Fruit fly (Drosophila melanogaster) whole organism, embryonic: ENCODE measurements around the gene Sap30.

Experiments used
- Abd-B ChIP-seq: fragments of 200-800 bp; sonication (Bioruptor generic); optimal IDR thresholded peaks from 2 replicates; lab custom pipeline; 2018; ENCODE audit warnings: missing biosample characterization, mild to moderate bottlenecking, missing genetic modification characterization, moderate library complexity
- Atf6 ChIP-seq: fragments of 200-800 bp; sonication (Bioruptor generic); IDR thresholded peaks from 2 replicates; pipeline ENCODE4 v1.3.6; 2022; ENCODE audit warnings: missing biosample characterization, missing genetic modification characterization
- Bgb ChIP-seq: fragments of 200-800 bp; sonication (Bioruptor generic); IDR thresholded peaks from 2 replicates; pipeline ENCODE4 v1.3.6; 2022; ENCODE audit warnings: missing biosample characterization, missing genetic modification characterization; ENCODE audit not compliant: partially characterized antibody
- C15 ChIP-seq: fragments of 200-800 bp; sonication (Bioruptor generic); IDR thresholded peaks from 3 replicates; pipeline ENCODE4 v1.3.6; 2022; ENCODE audit warnings: missing biosample characterization, missing genetic modification characterization
- CG10959 ChIP-seq: fragments of 200-800 bp; sonication (Bioruptor generic); IDR thresholded peaks from 2 replicates; pipeline ENCODE4 v1.3.6; 2022; ENCODE audit warnings: missing biosample characterization, missing genetic modification characterization
- CG11085 ChIP-seq: fragments of 200-800 bp; sonication (Bioruptor generic); IDR thresholded peaks from 2 replicates; pipeline ENCODE4 v1.3.6; 2022; ENCODE audit warnings: missing biosample characterization, missing genetic modification characterization
- CG11247 ChIP-seq: fragments of 200-800 bp; sonication (Bioruptor generic); IDR thresholded peaks from 2 replicates; pipeline ENCODE4 v1.3.6; 2022; ENCODE audit warnings: missing biosample characterization, missing genetic modification characterization
- CG11696 ChIP-seq: fragments of 200-800 bp; sonication (Bioruptor generic); IDR thresholded peaks from 2 replicates; pipeline ENCODE4 v1.3.6; 2022; ENCODE audit warnings: missing biosample characterization, missing genetic modification characterization
- CG12391 ChIP-seq: fragments of 200-800 bp; sonication (Bioruptor generic); optimal IDR thresholded peaks from 3 replicates; lab custom pipeline; 2018; ENCODE audit warnings: missing biosample characterization, mild to moderate bottlenecking, missing genetic modification characterization, moderate library complexity
- CG13894 ChIP-seq: fragments of 200-800 bp; sonication (Bioruptor generic); optimal IDR thresholded peaks from 3 replicates; lab custom pipeline; 2018; ENCODE audit warnings: missing biosample characterization, mild to moderate bottlenecking, missing genetic modification characterization, moderate library complexity
- CG15073 ChIP-seq: fragments of 200-800 bp; sonication (Bioruptor generic); optimal IDR thresholded peaks from 2 replicates; lab custom pipeline; 2016; ENCODE audit warnings: missing biosample characterization, missing genetic modification characterization
- CG17328 ChIP-seq: fragments of 200-800 bp; sonication (Bioruptor generic); IDR thresholded peaks from 2 replicates; pipeline ENCODE4 v1.3.6; 2022; ENCODE audit warnings: missing biosample characterization, missing genetic modification characterization
- CG17361 ChIP-seq: fragments of 200-800 bp; sonication (Bioruptor generic); IDR thresholded peaks from 3 replicates; pipeline ENCODE4 v1.3.6; 2022; ENCODE audit warnings: missing biosample characterization, missing genetic modification characterization
- CG2129 ChIP-seq: fragments of 200-800 bp; sonication (Bioruptor generic); IDR thresholded peaks from 2 replicates; pipeline ENCODE4 v1.3.6; 2022; ENCODE audit warnings: missing biosample characterization, missing genetic modification characterization; ENCODE audit not compliant: partially characterized antibody
- CG3407 ChIP-seq: fragments of 200-800 bp; sonication (Bioruptor generic); optimal IDR thresholded peaks from 2 replicates; lab custom pipeline; 2018; ENCODE audit warnings: missing biosample characterization, mild to moderate bottlenecking, missing genetic modification characterization
- CG34376 ChIP-seq: fragments of 200-800 bp; sonication (Bioruptor generic); optimal IDR thresholded peaks from 2 replicates; lab custom pipeline; 2018; ENCODE audit warnings: missing biosample characterization, mild to moderate bottlenecking, missing genetic modification characterization
- CG3726 ChIP-seq: fragments of 200-800 bp; sonication (Bioruptor generic); IDR thresholded peaks from 3 replicates; pipeline ENCODE4, ENCODE4 v1.3.6; 2022; ENCODE audit warnings: missing biosample characterization, missing genetic modification characterization
- CG6854 ChIP-seq: fragments of 200-800 bp; sonication (Bioruptor generic); optimal IDR thresholded peaks from 3 replicates; lab custom pipeline; 2017; ENCODE audit warnings: missing biosample characterization, mild to moderate bottlenecking, missing genetic modification characterization
- CG7271 ChIP-seq: fragments of 200-800 bp; sonication (Bioruptor generic); optimal IDR thresholded peaks from 2 replicates; lab custom pipeline; 2018; ENCODE audit warnings: missing biosample characterization, mild to moderate bottlenecking, missing genetic modification characterization, moderate library complexity
- CG9215 ChIP-seq: fragments of 200-800 bp; sonication (Bioruptor generic); IDR thresholded peaks from 2 replicates; pipeline ENCODE4 v1.3.6; 2022; ENCODE audit warnings: missing biosample characterization, missing genetic modification characterization
- CG9609 ChIP-seq: fragments of 200-800 bp; sonication (Bioruptor generic); optimal IDR thresholded peaks from 3 replicates; lab custom pipeline; 2016; ENCODE audit warnings: missing biosample characterization, missing genetic modification characterization
- D ChIP-seq, 2 experiments: fragments of 200-800 bp in 1 of 2; fragments of >200 bp in 1 of 2; sonication (Bioruptor generic) in 1 of 2; optimal IDR thresholded peaks; 2 replicates in 1 of 2; 3 replicates in 1 of 2; lab custom pipeline; 2017; ENCODE audit warnings: mild to moderate bottlenecking in 1 of 2, missing biosample characterization in 1 of 2, missing genetic modification characterization in 1 of 2, missing genetic modification reagents in 1 of 2
- Dbx ChIP-seq: fragments of 200-800 bp; sonication (Bioruptor generic); IDR thresholded peaks from 3 replicates; pipeline ENCODE4 v1.3.6; 2022; ENCODE audit warnings: missing biosample characterization, missing genetic modification characterization
- Dip2 ChIP-seq: fragments of 200-800 bp; sonication (Bioruptor generic); IDR thresholded peaks from 2 replicates; pipeline ENCODE4 v1.3.6; 2022; ENCODE audit warnings: missing biosample characterization, missing genetic modification characterization
- ERR ChIP-seq: fragments of 200-800 bp; sonication (Bioruptor generic); optimal IDR thresholded peaks from 2 replicates; lab custom pipeline; 2016; ENCODE audit warnings: missing biosample characterization, missing genetic modification characterization
- Ets65A ChIP-seq: fragments of 200-800 bp; sonication (Bioruptor generic); peaks from one replicate; lab custom pipeline; 2016; ENCODE audit warnings: missing biosample characterization, missing genetic modification characterization
- Ets97D ChIP-seq: fragments of 200-800 bp; sonication (Bioruptor generic); optimal IDR thresholded peaks from 3 replicates; lab custom pipeline; 2016; ENCODE audit warnings: missing biosample characterization, missing genetic modification characterization
- Hr51 ChIP-seq, 2 experiments: fragments of 200-800 bp; sonication (Bioruptor generic); optimal IDR thresholded peaks; 2 replicates in 1 of 2; 3 replicates in 1 of 2; lab custom pipeline; 2016 to 2018; ENCODE audit warnings: missing biosample characterization in 2 of 2, missing genetic modification characterization in 2 of 2, mild to moderate bottlenecking in 1 of 2, moderate library complexity in 1 of 2
- Hr78 ChIP-seq, 2 experiments: fragments of 200-800 bp in 1 of 2; fragments of >200 bp in 1 of 2; sonication (Bioruptor generic) in 1 of 2; optimal IDR thresholded peaks; 2 replicates each; lab custom pipeline; 2017 to 2019; ENCODE audit warnings: missing biosample characterization in 2 of 2, missing genetic modification characterization in 2 of 2, mild to moderate bottlenecking in 1 of 2, moderate library complexity in 1 of 2
- Kr ChIP-seq: fragments of 200-800 bp; sonication (Bioruptor generic); optimal IDR thresholded peaks from 2 replicates; lab custom pipeline; 2017; ENCODE audit warnings: missing biosample characterization, mild to moderate bottlenecking, missing genetic modification characterization
- Nf-YA ChIP-seq: fragments of 200-800 bp; sonication (Bioruptor generic); IDR thresholded peaks from 2 replicates; pipeline ENCODE4 v1.3.6; 2022; ENCODE audit warnings: missing biosample characterization, missing genetic modification characterization
- Oaz ChIP-seq: fragments of 200-800 bp; sonication (Bioruptor generic); IDR thresholded peaks from 2 replicates; pipeline ENCODE4 v1.3.6; 2022; ENCODE audit warnings: missing biosample characterization, missing genetic modification characterization
- Ssrp ChIP-seq: fragments of 200-800 bp; sonication (Bioruptor generic); optimal IDR thresholded peaks from 2 replicates; lab custom pipeline; 2018; ENCODE audit warnings: missing biosample characterization, mild to moderate bottlenecking, missing genetic modification characterization, moderate library complexity
- Vsx1 ChIP-seq: fragments of 200-800 bp; sonication (Bioruptor generic); optimal IDR thresholded peaks from 2 replicates; lab custom pipeline; 2017; ENCODE audit warnings: missing biosample characterization, mild to moderate bottlenecking, missing genetic modification characterization, missing genetic modification reagents
- amos ChIP-seq: fragments of 200-800 bp; sonication (Bioruptor generic); IDR thresholded peaks from 2 replicates; pipeline ENCODE4 v1.3.6; 2022; ENCODE audit warnings: missing biosample characterization, missing genetic modification characterization; ENCODE audit not compliant: partially characterized antibody
- ase ChIP-seq: fragments of 200-800 bp; sonication (Bioruptor generic); IDR thresholded peaks from 3 replicates; pipeline ENCODE4 v1.3.6; 2022; ENCODE audit warnings: missing biosample characterization, missing genetic modification characterization
- az2 ChIP-seq: fragments of 200-800 bp; sonication (Bioruptor generic); optimal IDR thresholded peaks from 3 replicates; lab custom pipeline; 2016; ENCODE audit warnings: missing biosample characterization, missing genetic modification characterization
- crp ChIP-seq, 2 experiments: fragments of 200-800 bp; sonication (Bioruptor generic); optimal IDR thresholded peaks; 2 replicates in 1 of 2; 3 replicates in 1 of 2; lab custom pipeline; 2017; ENCODE audit warnings: missing biosample characterization in 2 of 2, missing genetic modification characterization in 2 of 2, mild to moderate bottlenecking in 1 of 2, moderate library complexity in 1 of 2
- danr ChIP-seq: fragments of 200-800 bp; sonication (Bioruptor generic); IDR thresholded peaks from 2 replicates; pipeline ENCODE4 v1.3.6; 2022; ENCODE audit warnings: missing biosample characterization, missing genetic modification characterization
- dmrt11E ChIP-seq: fragments of 200-800 bp; sonication (Bioruptor generic); optimal IDR thresholded peaks from 3 replicates; lab custom pipeline; 2018; ENCODE audit warnings: missing biosample characterization, mild to moderate bottlenecking, missing genetic modification characterization, moderate library complexity
- dmrt99B ChIP-seq: fragments of 200-800 bp; sonication (Bioruptor generic); optimal IDR thresholded peaks from 2 replicates; lab custom pipeline; 2018; ENCODE audit warnings: missing biosample characterization, mild to moderate bottlenecking, missing genetic modification characterization, moderate library complexity
- klu ChIP-seq: fragments of 200-800 bp; sonication (Bioruptor generic); IDR thresholded peaks from 2 replicates; pipeline ENCODE4 v1.3.6; 2022; ENCODE audit warnings: missing biosample characterization, missing genetic modification characterization
- oc ChIP-seq: fragments of 200-800 bp; sonication (Bioruptor generic); optimal IDR thresholded peaks from 2 replicates; lab custom pipeline; 2018; ENCODE audit warnings: missing biosample characterization, mild to moderate bottlenecking, missing genetic modification characterization, moderate library complexity
- odd ChIP-seq: fragments of 200-800 bp; sonication (Bioruptor generic); optimal IDR thresholded peaks from 2 replicates; lab custom pipeline; 2017; ENCODE audit warnings: missing biosample characterization, mild to moderate bottlenecking, missing genetic modification characterization
- onecut ChIP-seq: fragments of 200-800 bp; sonication (Bioruptor generic); IDR thresholded peaks from 2 replicates; pipeline ENCODE4 v1.3.6; 2022; ENCODE audit warnings: missing biosample characterization, missing genetic modification characterization
- pho ChIP-seq: fragments of 200-800 bp; sonication (Bioruptor generic); optimal IDR thresholded peaks from 2 replicates; lab custom pipeline; 2016; ENCODE audit warnings: missing biosample characterization, missing genetic modification characterization
- pum ChIP-seq: fragments of 200-800 bp; sonication (Bioruptor generic); optimal IDR thresholded peaks from 2 replicates; lab custom pipeline; 2016; ENCODE audit warnings: missing biosample characterization, missing genetic modification characterization
- ranshi ChIP-seq: fragments of 200-800 bp; sonication (Bioruptor generic); IDR thresholded peaks from 2 replicates; pipeline ENCODE4 v1.3.6; 2022; ENCODE audit warnings: missing biosample characterization, missing genetic modification characterization
- sim ChIP-seq: fragments of 200-800 bp; sonication (Bioruptor generic); IDR thresholded peaks from 2 replicates; pipeline ENCODE4 v1.3.6; 2022; ENCODE audit warnings: missing biosample characterization, missing genetic modification characterization
- tap ChIP-seq: fragments of 200-800 bp; optimal IDR thresholded peaks from 3 replicates; lab custom pipeline; 2019; ENCODE audit warnings: missing biosample characterization, mild to moderate bottlenecking, missing genetic modification characterization, moderate library complexity
- zen ChIP-seq: fragments of 200-800 bp; sonication (Bioruptor generic); optimal IDR thresholded peaks from 3 replicates; lab custom pipeline; 2018; ENCODE audit warnings: missing biosample characterization, mild to moderate bottlenecking, missing genetic modification characterization, moderate library complexity

Sap30 gene

DNA sequence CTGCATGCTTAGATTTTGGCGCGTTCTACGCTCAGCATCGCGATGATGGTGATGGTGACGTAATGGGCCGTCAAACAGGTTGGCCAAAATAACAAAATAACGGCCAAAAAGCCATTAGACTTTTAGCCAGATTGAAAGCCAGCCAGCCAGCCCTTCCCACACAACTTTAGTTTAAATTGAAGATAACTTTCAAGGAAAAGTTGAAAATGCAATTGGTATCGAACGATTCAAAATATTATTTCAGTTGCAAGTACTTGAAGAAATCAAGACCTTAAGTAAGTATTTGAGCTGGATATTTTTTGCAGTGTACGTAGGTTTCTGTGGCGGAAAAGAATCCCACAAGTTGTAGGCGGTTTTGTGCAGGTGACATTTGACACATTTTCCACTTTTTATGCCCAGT is 6.0 kb upstream of the Sap30 start (continued):
- TF ChIP-seq pho (GFP tag; lab: Kevin White, UChicago) (no peak), CG10959 (no peak), CG34376 (GFP tag; lab: Kevin White, UChicago) (no peak), CG11696 (GFP tag; lab: Robert Waterston, UW) (peak; percentile 19; the same call in 1 of the 2 replicates), CG7271 (tag; lab: Kevin White, UChicago) (no peak), D (optimal IDR thresholded peaks at IDR 0.05; lab: Kevin White, UChicago) (no peak), D (GFP tag; optimal IDR thresholded peaks at IDR 0.05; lab: Kevin White, UChicago) (no peak), Ssrp (tag; lab: Kevin White, UChicago) (no peak), klu (no peak), dmrt99B (tag; lab: Kevin White, UChicago) (peak; percentile 25), CG13894 (peak; percentile 15), pum (GFP tag; lab: Kevin White, UChicago) (no peak), CG3407 (GFP tag; lab: Kevin White, UChicago) (no peak), C15 (no peak), tap (no peak), CG9215 (GFP tag; lab: Robert Waterston, UW) (peak; percentile 21; the same call in 1 of the 2 replicates), ERR (GFP tag; lab: Kevin White, UChicago) (no peak), Kr (GFP tag; lab: Kevin White, UChicago) (no peak), CG3726 (no peak), ase (GFP tag; lab: Robert Waterston, UW) (no peak), Vsx1 (GFP tag; lab: Kevin White, UChicago) (no peak), Dip2 (GFP tag; lab: Robert Waterston, UW) (no peak), Ets65A (GFP tag; lab: Kevin White, UChicago) (peak; percentile 90), CG12391 (tag; lab: Kevin White, UChicago) (no peak), CG6854 (GFP tag; lab: Kevin White, UChicago) (no peak), CG11247 (no peak), Dbx (GFP tag; lab: Robert Waterston, UW) (0 out of 3 replicates have a peak, but pooled peaks have one; percentile 47), Ets97D (GFP tag; lab: Kevin White, UChicago) (no peak), sim (GFP tag; lab: Robert Waterston, UW) (no peak), onecut (GFP tag; lab: Robert Waterston, UW) (no peak), CG17361 (0 out of 3 replicates have a peak, but pooled peaks have one; percentile 18), Bgb (GFP tag; lab: Robert Waterston, UW) (no peak), amos (no peak), Abd-B (GFP tag; lab: Kevin White, UChicago) (no peak), Nf-YA (no peak), CG11085 (GFP tag; lab: Robert Waterston, UW) (no peak), CG17328 (GFP tag; lab: Robert Waterston, UW) (0 out of 2 replicates have a peak, but pooled peaks have one; percentile 23), odd (no peak), CG15073 (GFP tag; lab: Kevin White, UChicago) (no peak), crp (GFP tag; optimal IDR thresholded peaks at IDR 0.05; lab: Kevin White, UChicago) (no peak), dmrt11E (tag; lab: Kevin White, UChicago) (no peak), CG9609 (GFP tag; lab: Kevin White, UChicago) (peak; percentile 81), az2 (GFP tag; lab: Kevin White, UChicago) (no peak), zen (no peak), CG2129 (GFP tag; lab: Robert Waterston, UW) (no peak), Oaz (GFP tag; lab: Robert Waterston, UW) (no peak), ranshi (GFP tag; lab: Robert Waterston, UW) (no peak), oc (tag; lab: Kevin White, UChicago) (no peak), Hr78 (GFP tag; optimal IDR thresholded peaks at IDR 0.05; lab: Kevin White, UChicago) (no peak), Hr51 (GFP tag; optimal IDR thresholded peaks at IDR 0.05; lab: Kevin White, UChicago) (peak; percentile 21 to 45), danr (GFP tag; lab: Robert Waterston, UW) (no peak), Atf6 (GFP tag; lab: Robert Waterston, UW) (peak; percentile 59)
